Worm (Caenorhabditis elegans) whole organism, L1 larva: ENCODE data around the gene T11G6.5.

Experiments used
- C16A3.4 ChIP-seq: fragments of 150-350 bp; optimal IDR thresholded peaks from 2 replicates; lab custom pipeline; 2014; ENCODE audit warnings: missing biosample characterization, missing genetic modification characterization
- C34B4.2 ChIP-seq: sonication (generic microtip); optimal IDR thresholded peaks from 2 replicates; lab custom pipeline; 2017; ENCODE audit warnings: mild to moderate bottlenecking, missing genetic modification characterization, missing compliant biosample characterization
- F16B12.6 ChIP-seq: fragments of 150-350 bp; optimal IDR thresholded peaks from 2 replicates; lab custom pipeline; 2014; ENCODE audit warnings: missing biosample characterization, missing genetic modification characterization
- Y116A8C.19 ChIP-seq: sonication (generic microtip); optimal IDR thresholded peaks from 2 replicates; lab custom pipeline; 2016; ENCODE audit warnings: missing compliant biosample characterization, missing genetic modification characterization, borderline replicate concordance
- aha-1 ChIP-seq: fragments of 150-350 bp; optimal IDR thresholded peaks from 2 replicates; lab custom pipeline; 2014; ENCODE audit warnings: missing biosample characterization, missing genetic modification characterization
- ama-1 ChIP-seq: fragments of 150-350 bp; optimal IDR thresholded peaks from 2 replicates; lab custom pipeline; 2014
- blmp-1 ChIP-seq: fragments of 150-350 bp; optimal IDR thresholded peaks from 2 replicates; lab custom pipeline; 2014; ENCODE audit warnings: missing biosample characterization, missing genetic modification characterization
- ceh-63 ChIP-seq: fragments of 200-800 bp; sonication (Bioruptor generic); optimal IDR thresholded peaks from 2 replicates; lab custom pipeline; 2018; ENCODE audit warnings: mild to moderate bottlenecking, missing genetic modification characterization, missing compliant biosample characterization
- ceh-8 ChIP-seq: fragments of 200-800 bp; sonication (Bioruptor generic); optimal IDR thresholded peaks from 2 replicates; lab custom pipeline; 2018; ENCODE audit warnings: mild to moderate bottlenecking, missing genetic modification characterization, moderate library complexity, missing compliant biosample characterization
- ceh-90 ChIP-seq: sonication (generic microtip); optimal IDR thresholded peaks from 2 replicates; lab custom pipeline; 2016; ENCODE audit warnings: missing genetic modification characterization, missing compliant biosample characterization
- ces-1 ChIP-seq: fragments of 150-350 bp; optimal IDR thresholded peaks from 2 replicates; lab custom pipeline; 2014; ENCODE audit warnings: missing biosample characterization, missing genetic modification reagents, missing genetic modification characterization
- dpl-1 ChIP-seq, 3 experiments: fragments of 150-350 bp in 2 of 3; sonication (generic microtip) in 1 of 3; optimal IDR thresholded peaks; 2 replicates each; lab custom pipeline; 2014 to 2017; ENCODE audit warnings: missing biosample characterization in 3 of 3, missing genetic modification characterization in 3 of 3, missing genetic modification reagents in 3 of 3
- dsc-1 ChIP-seq: sonication (generic microtip); optimal IDR thresholded peaks from 2 replicates; lab custom pipeline; 2016; ENCODE audit warnings: mild to moderate bottlenecking, missing genetic modification characterization, missing compliant biosample characterization
- efl-1 ChIP-seq, 4 experiments: fragments of 150-350 bp; optimal IDR thresholded peaks in 3 of 4; peaks in 1 of 4; 1 replicate in 1 of 4; 2 replicates in 3 of 4; lab custom pipeline; 2014; ENCODE audit warnings: missing biosample characterization in 2 of 4, missing genetic modification characterization in 2 of 4, missing genetic modification reagents in 2 of 4
- efl-3 ChIP-seq: fragments of 200-800 bp; sonication (Bioruptor generic); optimal IDR thresholded peaks from 2 replicates; lab custom pipeline; 2018; ENCODE audit warnings: mild to moderate bottlenecking, missing genetic modification characterization, missing compliant biosample characterization
- egl-27 ChIP-seq, 2 experiments: fragments of 150-350 bp in 1 of 2; sonication (generic microtip); optimal IDR thresholded peaks; 3 replicates each; lab custom pipeline; 2017 to 2018; ENCODE audit warnings: missing biosample characterization in 2 of 2, missing genetic modification characterization in 2 of 2, missing genetic modification reagents in 2 of 2
- elt-3 ChIP-seq, 6 experiments: fragments of 150-350 bp in 1 of 6; sonication (generic microtip); optimal IDR thresholded peaks; 2 replicates each; lab custom pipeline; 2017 to 2018; ENCODE audit warnings: missing biosample characterization in 6 of 6, missing genetic modification characterization in 6 of 6, inconsistent platforms in 1 of 6
- fkh-10 ChIP-seq: sonication (generic microtip); optimal IDR thresholded peaks from 2 replicates; lab custom pipeline; 2017; ENCODE audit warnings: missing biosample characterization, missing genetic modification reagents, missing genetic modification characterization
- fkh-4 ChIP-seq: sonication (generic microtip); optimal IDR thresholded peaks from 2 replicates; lab custom pipeline; 2016; ENCODE audit warnings: missing compliant biosample characterization, missing genetic modification characterization, borderline replicate concordance
- fkh-8 ChIP-seq: sonication (generic microtip); optimal IDR thresholded peaks from 2 replicates; lab custom pipeline; 2016; ENCODE audit warnings: mild to moderate bottlenecking, missing genetic modification characterization, missing compliant biosample characterization
- fos-1 ChIP-seq: fragments of 150-350 bp; optimal IDR thresholded peaks from 2 replicates; lab custom pipeline; 2014; ENCODE audit warnings: missing biosample characterization, missing genetic modification characterization
- hlh-17 ChIP-seq: fragments of 200-800 bp; sonication (Bioruptor generic); optimal IDR thresholded peaks from 2 replicates; lab custom pipeline; 2018; ENCODE audit warnings: missing genetic modification characterization, mild to moderate bottlenecking, missing compliant biosample characterization, moderate library complexity, borderline replicate concordance
- hlh-4 ChIP-seq: sonication (generic microtip); optimal IDR thresholded peaks from 2 replicates; lab custom pipeline; 2016; ENCODE audit warnings: mild to moderate bottlenecking, missing genetic modification characterization, missing compliant biosample characterization
- hpl-2 ChIP-seq: fragments of 150-350 bp; optimal IDR thresholded peaks from 2 replicates; lab custom pipeline; 2014; ENCODE audit warnings: missing biosample characterization, missing genetic modification reagents, missing genetic modification characterization
- lin-14 ChIP-seq: fragments of 200-800 bp; sonication (Bioruptor generic); optimal IDR thresholded peaks from 2 replicates; lab custom pipeline; 2018; ENCODE audit warnings: mild to moderate bottlenecking, missing genetic modification characterization, moderate library complexity, missing compliant biosample characterization
- lir-3 ChIP-seq: sonication (generic microtip); optimal IDR thresholded peaks from 2 replicates; lab custom pipeline; 2016; ENCODE audit warnings: mild to moderate bottlenecking, missing genetic modification characterization, moderate library complexity, missing compliant biosample characterization; ENCODE audit not compliant: poor library complexity
- lsy-2 ChIP-seq, 2 experiments: fragments of 150-350 bp; optimal IDR thresholded peaks; 2 replicates each; lab custom pipeline; 2014; ENCODE audit warnings: missing biosample characterization in 2 of 2, missing genetic modification characterization in 2 of 2
- mab-9 ChIP-seq: fragments of 200-800 bp; sonication (Bioruptor generic); IDR thresholded peaks from 2 replicates; pipeline ENCODE4 v1.3.6; 2022; ENCODE audit warnings: missing genetic modification reagents, missing genetic modification characterization, missing compliant biosample characterization
- mdl-1 ChIP-seq, 2 experiments: fragments of 150-350 bp; optimal IDR thresholded peaks; 2 replicates each; lab custom pipeline; 2014 to 2017; ENCODE audit warnings: missing biosample characterization in 2 of 2, missing genetic modification characterization in 2 of 2, inconsistent platforms in 1 of 2
- mef-2 ChIP-seq: fragments of 150-350 bp; optimal IDR thresholded peaks from 2 replicates; lab custom pipeline; 2014; ENCODE audit warnings: missing biosample characterization, missing genetic modification characterization
- nhr-11 ChIP-seq: fragments of 150-350 bp; optimal IDR thresholded peaks from 2 replicates; lab custom pipeline; 2014; ENCODE audit warnings: missing biosample characterization, missing genetic modification characterization
- nhr-12 ChIP-seq: sonication (generic microtip); optimal IDR thresholded peaks from 2 replicates; lab custom pipeline; 2017; ENCODE audit warnings: missing biosample characterization, missing genetic modification characterization
- nhr-20 ChIP-seq: sonication (generic microtip); optimal IDR thresholded peaks from 2 replicates; lab custom pipeline; 2016; ENCODE audit warnings: mild to moderate bottlenecking, missing genetic modification characterization, missing compliant biosample characterization
- nhr-237 ChIP-seq: fragments of 150-350 bp; optimal IDR thresholded peaks from 2 replicates; lab custom pipeline; 2014; ENCODE audit warnings: missing biosample characterization, missing genetic modification characterization
- nhr-28 ChIP-seq: fragments of 150-350 bp; optimal IDR thresholded peaks from 2 replicates; lab custom pipeline; 2014; ENCODE audit warnings: missing biosample characterization, missing genetic modification characterization
- nhr-47 ChIP-seq: sonication (generic microtip); optimal IDR thresholded peaks from 2 replicates; lab custom pipeline; 2016; ENCODE audit warnings: mild to moderate bottlenecking, missing genetic modification characterization, moderate library complexity, missing compliant biosample characterization
- nhr-71 ChIP-seq: sonication (generic microtip); optimal IDR thresholded peaks from 2 replicates; lab custom pipeline; 2016; ENCODE audit warnings: mild to moderate bottlenecking, missing genetic modification characterization, moderate library complexity, missing compliant biosample characterization
- nhr-76 ChIP-seq: sonication (generic microtip); optimal IDR thresholded peaks from 2 replicates; lab custom pipeline; 2017; ENCODE audit warnings: missing biosample characterization, missing genetic modification characterization
- nhr-77 ChIP-seq: fragments of 150-350 bp; optimal IDR thresholded peaks from 2 replicates; lab custom pipeline; 2014; ENCODE audit warnings: missing biosample characterization, missing genetic modification characterization
- nhr-85 ChIP-seq: sonication (generic microtip); peaks from one replicate; lab custom pipeline; 2016; ENCODE audit warnings: missing genetic modification characterization, inconsistent platforms, missing compliant biosample characterization
- pax-3 ChIP-seq: fragments of 200-800 bp; sonication (Bioruptor generic); optimal IDR thresholded peaks from 2 replicates; lab custom pipeline; 2018; ENCODE audit warnings: mild to moderate bottlenecking, missing genetic modification characterization, moderate library complexity, missing compliant biosample characterization
- pqm-1 ChIP-seq: sonication (generic microtip); optimal IDR thresholded peaks from 3 replicates; lab custom pipeline; 2017; ENCODE audit warnings: missing biosample characterization, missing genetic modification characterization
- rnt-1 ChIP-seq: sonication (generic microtip); optimal IDR thresholded peaks from 2 replicates; lab custom pipeline; 2016; ENCODE audit warnings: mild to moderate bottlenecking, missing genetic modification characterization, moderate library complexity, missing compliant biosample characterization
- snpc-4 ChIP-seq: fragments of 150-350 bp; optimal IDR thresholded peaks from 2 replicates; lab custom pipeline; 2014; ENCODE audit warnings: missing biosample characterization, missing genetic modification characterization
- snu-23 ChIP-seq: sonication (generic microtip); optimal IDR thresholded peaks from 2 replicates; lab custom pipeline; 2016; ENCODE audit warnings: missing genetic modification characterization, missing compliant biosample characterization
- swsn-7 ChIP-seq: sonication (generic microtip); optimal IDR thresholded peaks from 2 replicates; lab custom pipeline; 2016; ENCODE audit warnings: missing genetic modification characterization, missing compliant biosample characterization
- tlp-1 ChIP-seq: fragments of 150-350 bp; optimal IDR thresholded peaks from 2 replicates; lab custom pipeline; 2014; ENCODE audit warnings: missing biosample characterization, missing genetic modification characterization
- unc-62 ChIP-seq: fragments of 150-350 bp; optimal IDR thresholded peaks from 2 replicates; lab custom pipeline; 2014; ENCODE audit warnings: missing biosample characterization, missing genetic modification reagents, missing genetic modification characterization
- unc-86 ChIP-seq: sonication (generic microtip); optimal IDR thresholded peaks from 2 replicates; lab custom pipeline; 2016; ENCODE audit warnings: missing genetic modification characterization, missing compliant biosample characterization
- xbp-1 ChIP-seq: sonication (generic microtip); optimal IDR thresholded peaks from 2 replicates; lab custom pipeline; 2016; ENCODE audit warnings: missing genetic modification characterization, missing compliant biosample characterization
- zag-1 ChIP-seq: fragments of 150-350 bp; optimal IDR thresholded peaks from 2 replicates; lab custom pipeline; 2014; ENCODE audit warnings: missing biosample characterization, missing genetic modification characterization
- zip-4 ChIP-seq: fragments of 200-800 bp; sonication (Bioruptor generic); optimal IDR thresholded peaks from 2 replicates; lab custom pipeline; 2018; ENCODE audit warnings: mild to moderate bottlenecking, missing genetic modification characterization, moderate library complexity, missing compliant biosample characterization

T11G6.5 gene

DNA sequence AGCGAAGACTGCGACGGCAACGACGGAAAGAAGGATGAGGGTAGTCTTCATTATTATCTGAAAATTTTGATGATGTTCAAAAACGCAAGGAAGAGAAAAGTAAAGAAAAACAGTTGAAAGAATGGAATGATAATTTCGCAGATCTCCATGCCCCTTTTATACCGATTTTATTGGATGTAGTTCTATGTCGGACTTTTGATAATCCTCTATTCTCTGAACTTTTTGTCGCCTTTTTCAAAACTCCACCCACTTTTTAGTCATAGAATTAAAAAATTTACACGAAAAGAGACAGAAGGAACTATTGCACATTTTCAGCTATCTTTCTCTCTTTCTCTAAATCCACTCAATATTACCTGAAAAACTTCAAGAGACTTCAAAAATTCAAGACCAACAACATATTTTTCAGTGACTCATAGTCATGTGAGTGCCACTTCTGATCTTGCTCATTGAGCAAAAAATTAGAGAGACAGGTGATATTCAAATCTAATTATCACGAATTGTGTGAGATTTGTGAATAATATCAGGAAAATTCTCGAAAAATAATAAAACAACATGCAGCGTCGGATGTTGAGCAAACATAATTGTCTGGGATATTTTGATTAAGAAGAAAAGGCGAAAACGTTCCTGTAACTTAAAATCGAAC, 47.4 kb upstream of the T11G6.5 start, which contains the start of gene F13E9.15:
Gene F13E9.15 (minus strand): TSS at position 51 of the 643 bp plus-strand sequence.
- TF ChIP-seq lin-14 (GFP tag; lab: Kevin White, UChicago): no peak
- TF ChIP-seq blmp-1 (tag; lab: Kevin White, UChicago): no peak
- TF ChIP-seq mab-9 (GFP tag; lab: Robert Waterston, UW): no peak
- TF ChIP-seq zag-1: no peak
- no peak for TF ChIP-seq hpl-2 (GFP tag; lab: Kevin White, UChicago)
- TF ChIP-seq nhr-12: no peak
- TF ChIP-seq nhr-20 (tag; lab: Kevin White, UChicago): peak; percentile 2
- no peak for TF ChIP-seq fkh-4 (tag; lab: Kevin White, UChicago)
- peak; percentile 70 for TF ChIP-seq ceh-8 (GFP tag; lab: Kevin White, UChicago)
- no peak for TF ChIP-seq ces-1
- no peak for TF ChIP-seq aha-1
- no peak for TF ChIP-seq nhr-11 (tag; lab: Kevin White, UChicago)
- TF ChIP-seq dsc-1 (tag; lab: Kevin White, UChicago): no peak
- no peak for TF ChIP-seq zip-4
- TF ChIP-seq tlp-1 (tag; lab: Kevin White, UChicago): no peak
- TF ChIP-seq dpl-1 (GFP tag; optimal IDR thresholded peaks at IDR 0.05; lab: Kevin White, UChicago): no peak
- no peak for TF ChIP-seq elt-3 (tag; optimal IDR thresholded peaks at IDR 0.05; lab: Kevin White, UChicago)
- TF ChIP-seq nhr-28 (tag; lab: Kevin White, UChicago): no peak
- TF ChIP-seq ama-1 (lab: Kevin White, UChicago): no peak
- peak; percentile 71 for TF ChIP-seq nhr-71 (tag; lab: Kevin White, UChicago)
- no peak for TF ChIP-seq mef-2 (tag; lab: Kevin White, UChicago)
- TF ChIP-seq C16A3.4 (tag; lab: Kevin White, UChicago): no peak
- no peak for TF ChIP-seq mdl-1 (tag; optimal IDR thresholded peaks at IDR 0.05; lab: Kevin White, UChicago)
- TF ChIP-seq lsy-2 (tag; optimal IDR thresholded peaks at IDR 0.05; lab: Kevin White, UChicago): no peak
- no peak for TF ChIP-seq rnt-1 (tag; lab: Kevin White, UChicago)
- TF ChIP-seq swsn-7 (tag; lab: Kevin White, UChicago): no peak
- peak; percentile 36 for TF ChIP-seq ceh-90 (tag; lab: Kevin White, UChicago)
- no peak for TF ChIP-seq efl-3 (GFP tag; lab: Kevin White, UChicago)
- no peak for TF ChIP-seq unc-86 (tag; lab: Kevin White, UChicago)
- no peak for TF ChIP-seq unc-62 (GFP tag; lab: Kevin White, UChicago)
- peak; percentile 10 for TF ChIP-seq fos-1 (tag; lab: Kevin White, UChicago)
- TF ChIP-seq Y116A8C.19 (tag; lab: Kevin White, UChicago): no peak
- no peak for TF ChIP-seq lir-3 (tag; lab: Kevin White, UChicago)
- TF ChIP-seq fkh-8 (tag; lab: Kevin White, UChicago): peak; percentile 89
- peak; percentile 96 for TF ChIP-seq hlh-4 (tag; lab: Kevin White, UChicago)
- peak; percentile 63 for TF ChIP-seq nhr-47 (tag; lab: Kevin White, UChicago)
- TF ChIP-seq C34B4.2: no peak
- TF ChIP-seq nhr-77 (tag; lab: Kevin White, UChicago): no peak
- no peak for TF ChIP-seq ceh-63
- no peak for TF ChIP-seq xbp-1 (tag; lab: Kevin White, UChicago)
- no peak for TF ChIP-seq nhr-237 (tag; lab: Kevin White, UChicago)
- TF ChIP-seq pqm-1: no peak
- TF ChIP-seq snu-23 (GFP tag; lab: Kevin White, UChicago): no peak
- TF ChIP-seq nhr-85: no peak
- TF ChIP-seq egl-27 (tag; optimal IDR thresholded peaks at IDR 0.05; lab: Kevin White, UChicago): no peak
- TF ChIP-seq hlh-17 (GFP tag; lab: Kevin White, UChicago): no peak
- no peak for TF ChIP-seq snpc-4 (tag; lab: Kevin White, UChicago)
- TF ChIP-seq efl-1 (optimal IDR thresholded peaks at IDR 0.05; lab: Kevin White, UChicago): no peak
- TF ChIP-seq efl-1 (GFP tag; optimal IDR thresholded peaks at IDR 0.05 in 1 of 2; lab: Kevin White, UChicago): no peak
- no peak for TF ChIP-seq pax-3 (tag; lab: Kevin White, UChicago)
- no peak for TF ChIP-seq F16B12.6 (tag; lab: Kevin White, UChicago)
- TF ChIP-seq fkh-10 (GFP tag; lab: Kevin White, UChicago): peak; percentile 17
- no peak for TF ChIP-seq nhr-76 (tag; lab: Kevin White, UChicago)
